Fruit fly (Drosophila melanogaster) whole organism, embryonic: Measurements from ENCODE around the gene Neto.

Experiments
- ATbp ChIP-seq: fragments of 200-800 bp; sonication (Bioruptor generic); optimal IDR thresholded peaks from 2 replicates; lab custom pipeline; 2017; ENCODE audit warnings: missing biosample characterization, mild to moderate bottlenecking, missing genetic modification characterization, missing genetic modification reagents
- Aef1 ChIP-seq: fragments of 200-800 bp; sonication (Bioruptor generic); IDR thresholded peaks from 3 replicates; pipeline ENCODE4 v1.3.6; 2022; ENCODE audit warnings: missing biosample characterization, missing genetic modification characterization
- B-H1 ChIP-seq: fragments of 200-800 bp; sonication (Bioruptor generic); IDR thresholded peaks from 3 replicates; pipeline ENCODE4 v1.3.6; 2022; ENCODE audit warnings: missing biosample characterization, missing genetic modification characterization
- CG10274 ChIP-seq: fragments of 200-800 bp; sonication (Bioruptor generic); optimal IDR thresholded peaks from 3 replicates; lab custom pipeline; 2017; ENCODE audit warnings: missing biosample characterization, mild to moderate bottlenecking, missing genetic modification characterization
- CG10366 ChIP-seq: fragments of 200-800 bp; sonication (Bioruptor generic); IDR thresholded peaks from 2 replicates; pipeline ENCODE4 v1.3.6; 2022; ENCODE audit warnings: missing biosample characterization, missing genetic modification characterization
- CG11695 ChIP-seq: fragments of 200-800 bp; sonication (Bioruptor generic); IDR thresholded peaks from 3 replicates; pipeline ENCODE4 v1.3.6; 2022; ENCODE audit warnings: missing biosample characterization, missing genetic modification characterization
- CG12155 ChIP-seq: fragments of 200-800 bp; sonication (Bioruptor generic); optimal IDR thresholded peaks from 3 replicates; lab custom pipeline; 2016; ENCODE audit warnings: missing biosample characterization, missing genetic modification characterization
- CG12391 ChIP-seq: fragments of 200-800 bp; sonication (Bioruptor generic); optimal IDR thresholded peaks from 3 replicates; lab custom pipeline; 2018; ENCODE audit warnings: missing biosample characterization, mild to moderate bottlenecking, missing genetic modification characterization, moderate library complexity
- CG12942 ChIP-seq: fragments of 200-800 bp; sonication (Bioruptor generic); optimal IDR thresholded peaks from 3 replicates; lab custom pipeline; 2016; ENCODE audit warnings: missing biosample characterization, missing genetic modification characterization
- CG14050 ChIP-seq: fragments of 200-800 bp; sonication (Bioruptor generic); IDR thresholded peaks from 3 replicates; pipeline ENCODE4 v1.3.6; 2022; ENCODE audit warnings: missing biosample characterization, missing genetic modification characterization
- CG15073 ChIP-seq: fragments of 200-800 bp; sonication (Bioruptor generic); optimal IDR thresholded peaks from 2 replicates; lab custom pipeline; 2016; ENCODE audit warnings: missing biosample characterization, missing genetic modification characterization
- CG1832 ChIP-seq: fragments of 200-800 bp; sonication (Bioruptor generic); optimal IDR thresholded peaks from 2 replicates; lab custom pipeline; 2017; ENCODE audit warnings: missing biosample characterization, mild to moderate bottlenecking, missing genetic modification characterization, inconsistent platforms
- CG18599 ChIP-seq: fragments of 200-800 bp; sonication (Bioruptor generic); optimal IDR thresholded peaks from 3 replicates; lab custom pipeline; 2017; ENCODE audit warnings: missing biosample characterization, missing genetic modification characterization, mild to moderate bottlenecking, moderate library complexity, missing genetic modification reagents
- CG2202 ChIP-seq: fragments of 200-800 bp; sonication (Bioruptor generic); optimal IDR thresholded peaks from 2 replicates; lab custom pipeline; 2018; ENCODE audit warnings: missing biosample characterization, mild to moderate bottlenecking, missing genetic modification characterization
- CG30431 ChIP-seq: fragments of 200-800 bp; sonication (Bioruptor generic); optimal IDR thresholded peaks from 2 replicates; lab custom pipeline; 2017; ENCODE audit warnings: missing biosample characterization, missing genetic modification characterization
- CG3281 ChIP-seq: fragments of 200-800 bp; sonication (Bioruptor generic); optimal IDR thresholded peaks from 3 replicates; lab custom pipeline; 2017; ENCODE audit warnings: missing biosample characterization, mild to moderate bottlenecking, missing genetic modification characterization
- CG3407 ChIP-seq: fragments of 200-800 bp; sonication (Bioruptor generic); optimal IDR thresholded peaks from 2 replicates; lab custom pipeline; 2018; ENCODE audit warnings: missing biosample characterization, mild to moderate bottlenecking, missing genetic modification characterization
- CG42726 ChIP-seq: fragments of 200-800 bp; sonication (Bioruptor generic); IDR thresholded peaks from 2 replicates; pipeline ENCODE4 v1.3.6; 2022; ENCODE audit warnings: missing biosample characterization, missing genetic modification characterization; ENCODE audit not compliant: partially characterized antibody
- CG4617 ChIP-seq: fragments of 200-800 bp; sonication (Bioruptor generic); optimal IDR thresholded peaks from 3 replicates; lab custom pipeline; 2016; ENCODE audit warnings: missing biosample characterization, missing genetic modification characterization, borderline replicate concordance
- CG4730 ChIP-seq: fragments of 200-800 bp; sonication (Bioruptor generic); IDR thresholded peaks from 2 replicates; pipeline ENCODE4 v1.3.6; 2022; ENCODE audit warnings: missing biosample characterization, missing genetic modification characterization
- CG6254 ChIP-seq: fragments of 200-800 bp; sonication (Bioruptor generic); optimal IDR thresholded peaks from 3 replicates; lab custom pipeline; 2017; ENCODE audit warnings: mild to moderate bottlenecking, missing biosample characterization, missing genetic modification reagents, missing genetic modification characterization
- CG6654 ChIP-seq: fragments of 200-800 bp; sonication (Bioruptor generic); optimal IDR thresholded peaks from 2 replicates; lab custom pipeline; 2017; ENCODE audit warnings: missing biosample characterization, mild to moderate bottlenecking, missing genetic modification characterization
- CG6689 ChIP-seq: fragments of 200-800 bp; sonication (Bioruptor generic); IDR thresholded peaks from 2 replicates; pipeline ENCODE4 v1.3.6; 2022; ENCODE audit warnings: missing biosample characterization, missing genetic modification characterization
- CG6791 ChIP-seq: fragments of 200-800 bp; sonication (Bioruptor generic); IDR thresholded peaks from 3 replicates; pipeline ENCODE4 v1.3.6; 2022; ENCODE audit warnings: missing biosample characterization, missing genetic modification characterization; ENCODE audit not compliant: partially characterized antibody
- CG7372 ChIP-seq: fragments of 200-800 bp; sonication (Bioruptor generic); IDR thresholded peaks from 2 replicates; pipeline ENCODE4 v1.3.6; 2022; ENCODE audit warnings: missing biosample characterization, missing genetic modification characterization
- CG9215 ChIP-seq: fragments of 200-800 bp; sonication (Bioruptor generic); IDR thresholded peaks from 2 replicates; pipeline ENCODE4 v1.3.6; 2022; ENCODE audit warnings: missing biosample characterization, missing genetic modification characterization
- CG9876 ChIP-seq: fragments of 200-800 bp; sonication (Bioruptor generic); optimal IDR thresholded peaks from 2 replicates; lab custom pipeline; 2016; ENCODE audit warnings: missing biosample characterization, missing genetic modification characterization
- Chrac-16 ChIP-seq: fragments of 200-800 bp; sonication (Bioruptor generic); optimal IDR thresholded peaks from 3 replicates; lab custom pipeline; 2016; ENCODE audit warnings: missing biosample characterization, missing genetic modification characterization
- Fer3 ChIP-seq: fragments of 200-800 bp; sonication (Bioruptor generic); optimal IDR thresholded peaks from 2 replicates; lab custom pipeline; 2018; ENCODE audit warnings: missing biosample characterization, mild to moderate bottlenecking, missing genetic modification characterization, moderate library complexity
- HLH54F ChIP-seq: fragments of 200-800 bp; sonication (Bioruptor generic); optimal IDR thresholded peaks from 3 replicates; lab custom pipeline; 2016; ENCODE audit warnings: missing biosample characterization, missing genetic modification characterization
- HLHmδ ChIP-seq: fragments of 200-800 bp; sonication (Bioruptor generic); optimal IDR thresholded peaks from 2 replicates; lab custom pipeline; 2018; ENCODE audit warnings: missing biosample characterization, mild to moderate bottlenecking, missing genetic modification characterization, moderate library complexity
- Hand ChIP-seq: fragments of 200-800 bp; sonication (Bioruptor generic); optimal IDR thresholded peaks from 2 replicates; lab custom pipeline; 2017; ENCODE audit warnings: mild to moderate bottlenecking, missing biosample characterization, missing genetic modification reagents, missing genetic modification characterization
- Stat92E ChIP-seq, 3 experiments: fragments of >200 bp in 2 of 3; fragments of 200-800 bp in 1 of 3; sonication (Bioruptor generic) in 1 of 3; optimal IDR thresholded peaks; 2 replicates each; lab custom pipeline; 2017 to 2019; ENCODE audit warnings: missing biosample characterization in 3 of 3, missing genetic modification characterization in 3 of 3, mild to moderate bottlenecking in 1 of 3, moderate library complexity in 1 of 3
- crol ChIP-seq: fragments of 200-800 bp; sonication (Bioruptor generic); IDR thresholded peaks from 2 replicates; pipeline ENCODE4 v1.3.6; 2022; ENCODE audit warnings: missing biosample characterization, missing genetic modification characterization
- dimm ChIP-seq: fragments of 200-800 bp; sonication (Bioruptor generic); IDR thresholded peaks from 2 replicates; pipeline ENCODE4 v1.3.6; 2022; ENCODE audit warnings: missing biosample characterization, missing genetic modification characterization
- fd3F ChIP-seq: fragments of 200-800 bp; sonication (Bioruptor generic); optimal IDR thresholded peaks from 2 replicates; lab custom pipeline; 2018; ENCODE audit warnings: missing biosample characterization, mild to moderate bottlenecking, missing genetic modification characterization, moderate library complexity
- fd96Cb ChIP-seq: fragments of 200-800 bp; sonication (Bioruptor generic); optimal IDR thresholded peaks from 2 replicates; lab custom pipeline; 2018; ENCODE audit warnings: missing biosample characterization, mild to moderate bottlenecking, missing genetic modification characterization, moderate library complexity
- gsb ChIP-seq: fragments of 200-800 bp; sonication (Bioruptor generic); IDR thresholded peaks from 2 replicates; pipeline ENCODE4 v1.3.6; 2022; ENCODE audit warnings: missing biosample characterization, missing genetic modification characterization
- gt ChIP-seq: fragments of 200-800 bp; sonication (Bioruptor generic); IDR thresholded peaks from 2 replicates; pipeline ENCODE4 v1.3.6; 2022; ENCODE audit warnings: missing biosample characterization, missing genetic modification characterization
- jumu ChIP-seq: fragments of 200-800 bp; sonication (Bioruptor generic); optimal IDR thresholded peaks from 3 replicates; lab custom pipeline; 2016; ENCODE audit warnings: missing biosample characterization, missing genetic modification characterization
- luna ChIP-seq: fragments of 200-800 bp; sonication (Bioruptor generic); optimal IDR thresholded peaks from 2 replicates; lab custom pipeline; 2016; ENCODE audit warnings: missing biosample characterization, missing genetic modification characterization
- mirr ChIP-seq: fragments of 200-800 bp; sonication (Bioruptor generic); optimal IDR thresholded peaks from 3 replicates; lab custom pipeline; 2018; ENCODE audit warnings: missing biosample characterization, mild to moderate bottlenecking, missing genetic modification characterization
- nerfin-1 ChIP-seq: fragments of 200-800 bp; sonication (Bioruptor generic); optimal IDR thresholded peaks from 3 replicates; lab custom pipeline; 2019; ENCODE audit warnings: missing biosample characterization, mild to moderate bottlenecking, missing genetic modification characterization, moderate library complexity
- nerfin-2 ChIP-seq: fragments of 200-800 bp; sonication (Bioruptor generic); IDR thresholded peaks from 2 replicates; pipeline ENCODE4 v1.3.6; 2022; ENCODE audit warnings: missing biosample characterization, missing genetic modification characterization; ENCODE audit not compliant: partially characterized antibody
- org-1 ChIP-seq: fragments of 200-800 bp; sonication (Bioruptor generic); optimal IDR thresholded peaks from 2 replicates; lab custom pipeline; 2017; ENCODE audit warnings: missing biosample characterization, missing genetic modification characterization
- pho ChIP-seq: fragments of 200-800 bp; sonication (Bioruptor generic); optimal IDR thresholded peaks from 2 replicates; lab custom pipeline; 2016; ENCODE audit warnings: missing biosample characterization, missing genetic modification characterization
- pum ChIP-seq: fragments of 200-800 bp; sonication (Bioruptor generic); optimal IDR thresholded peaks from 2 replicates; lab custom pipeline; 2016; ENCODE audit warnings: missing biosample characterization, missing genetic modification characterization
- row ChIP-seq: fragments of 200-800 bp; sonication (Bioruptor generic); IDR thresholded peaks from 3 replicates; pipeline ENCODE4 v1.3.6; 2022; ENCODE audit warnings: missing biosample characterization, missing genetic modification characterization
- slbo ChIP-seq: fragments of 200-800 bp; sonication (Bioruptor generic); IDR thresholded peaks from 2 replicates; pipeline ENCODE4 v1.3.6; 2022; ENCODE audit warnings: missing biosample characterization, missing genetic modification characterization
- z ChIP-seq: fragments of 200-800 bp; sonication (Bioruptor generic); IDR thresholded peaks from 3 replicates; pipeline ENCODE4 v1.3.6; 2022; ENCODE audit warnings: missing biosample characterization, missing genetic modification characterization
- zen ChIP-seq: fragments of 200-800 bp; sonication (Bioruptor generic); optimal IDR thresholded peaks from 3 replicates; lab custom pipeline; 2018; ENCODE audit warnings: missing biosample characterization, mild to moderate bottlenecking, missing genetic modification characterization, moderate library complexity

The Neto gene

DNA sequence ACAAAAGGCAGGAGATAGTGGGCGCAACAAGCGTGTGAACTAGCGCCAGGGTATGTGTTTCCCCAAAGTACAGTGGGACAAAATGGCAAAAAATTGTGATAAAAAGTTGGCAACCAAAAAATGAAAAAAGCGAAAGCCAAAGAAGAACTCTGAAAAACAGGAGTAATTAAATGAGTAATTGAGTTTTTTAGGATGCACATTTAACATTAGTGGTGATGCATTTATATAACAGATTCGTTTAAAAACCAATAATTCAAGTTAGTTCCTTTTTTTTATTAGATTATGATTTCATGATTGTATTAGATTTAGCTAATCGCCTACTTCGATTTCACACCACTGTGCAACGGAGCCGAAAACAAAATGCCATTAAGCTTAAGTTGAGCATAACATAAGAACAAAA, 126.7 kb downstream of the Neto start (continued):
- peak; percentile 35; the same call in 1 of the 2 replicates for TF ChIP-seq CG4730 (GFP tag; lab: Robert Waterston, UW)
- TF ChIP-seq CG4617 (GFP tag; lab: Kevin White, UChicago), result no peak
- peak; percentile 24; the same call in 1 of the 2 replicates for TF ChIP-seq CG9215
- no peak for TF ChIP-seq z (GFP tag; lab: Robert Waterston, UW)
- TF ChIP-seq row (GFP tag; lab: Robert Waterston, UW), result peak; percentile 56
- TF ChIP-seq CG12942 (GFP tag; lab: Kevin White, UChicago), result peak; percentile 31
- TF ChIP-seq CG3281 (GFP tag; lab: Kevin White, UChicago), result peak; percentile 58
- no peak for TF ChIP-seq luna (GFP tag; lab: Kevin White, UChicago)
- no peak for TF ChIP-seq HLHmδ (GFP tag; lab: Kevin White, UChicago)
- no peak for TF ChIP-seq nerfin-2 (GFP tag; lab: Robert Waterston, UW)
- peak; percentile 33 for TF ChIP-seq Chrac-16
- no peak for TF ChIP-seq CG42726 (GFP tag; lab: Robert Waterston, UW)
- no peak for TF ChIP-seq CG1832 (GFP tag; lab: Kevin White, UChicago)
- TF ChIP-seq mirr, result no peak
- no peak for TF ChIP-seq crol (GFP tag; lab: Robert Waterston, UW)
- TF ChIP-seq HLH54F, result peak; percentile 28
- TF ChIP-seq CG10274 (GFP tag; lab: Kevin White, UChicago), result no peak
- no peak for TF ChIP-seq CG15073 (GFP tag; lab: Kevin White, UChicago)
- TF ChIP-seq CG9876 (GFP tag; lab: Kevin White, UChicago), result peak; percentile 4
- TF ChIP-seq ATbp (GFP tag; lab: Kevin White, UChicago), result peak; percentile 48
- peak; percentile 27 for TF ChIP-seq pho
- TF ChIP-seq gt (GFP tag; lab: Robert Waterston, UW), result no peak
- TF ChIP-seq dimm, result no peak
- peak; percentile 45 for TF ChIP-seq jumu (GFP tag; lab: Kevin White, UChicago)
- peak; percentile 21 for TF ChIP-seq Hand (GFP tag; lab: Kevin White, UChicago)
- TF ChIP-seq slbo (GFP tag; lab: Robert Waterston, UW), result peak; percentile 59
- peak; percentile 42 for TF ChIP-seq pum (GFP tag; lab: Kevin White, UChicago)
- peak; percentile 39; the same call in 1 of the 3 replicates for TF ChIP-seq B-H1 (GFP tag; lab: Robert Waterston, UW)
- TF ChIP-seq CG10366 (GFP tag; lab: Robert Waterston, UW), result peak; percentile 43
- TF ChIP-seq CG12391 (tag; lab: Kevin White, UChicago), result peak; percentile 60
- TF ChIP-seq nerfin-1 (tag; lab: Kevin White, UChicago), result peak; percentile 17
- peak; percentile 68; the same call in 2 of the 3 replicates for TF ChIP-seq CG11695 (GFP tag; lab: Robert Waterston, UW)
- peak; percentile 11 for TF ChIP-seq fd3F
- peak; percentile 51 for TF ChIP-seq CG6654 (GFP tag; lab: Kevin White, UChicago)
- TF ChIP-seq fd96Cb (tag; lab: Kevin White, UChicago), result peak; percentile 77
- TF ChIP-seq CG2202 (tag; lab: Kevin White, UChicago), result no peak
- TF ChIP-seq gsb (GFP tag; lab: Robert Waterston, UW), result no peak
- peak; percentile 5 for TF ChIP-seq CG3407 (GFP tag; lab: Kevin White, UChicago)
- TF ChIP-seq CG6254 (GFP tag; lab: Kevin White, UChicago), result peak; percentile 39
- TF ChIP-seq CG7372, result no peak
- TF ChIP-seq zen (tag; lab: Kevin White, UChicago), result no peak
- TF ChIP-seq Fer3, result peak; percentile 23
- TF ChIP-seq Stat92E (GFP tag; optimal IDR thresholded peaks at IDR 0.05; lab: Kevin White, UChicago), result no peak
- TF ChIP-seq Aef1 (GFP tag; lab: Robert Waterston, UW), result peak; percentile 20; the same call in 1 of the 3 replicates
- peak; percentile 48 for TF ChIP-seq CG6689 (GFP tag; lab: Robert Waterston, UW)
- TF ChIP-seq org-1, result peak; percentile 58
- no peak for TF ChIP-seq CG6791 (GFP tag; lab: Robert Waterston, UW)
- peak; percentile 4 for TF ChIP-seq CG12155 (GFP tag; lab: Kevin White, UChicago)
- TF ChIP-seq CG14050, result no peak
- TF ChIP-seq CG18599 (GFP tag; lab: Kevin White, UChicago), result peak; percentile 53
- peak; percentile 25 for TF ChIP-seq CG30431 (GFP tag; lab: Kevin White, UChicago)
